Worm (Caenorhabditis elegans) whole organism, young adult: Measurements from ENCODE around the gene nlp-28.

Experiments used
- F23B12.7 ChIP-seq: sonication (generic microtip); optimal IDR thresholded peaks from 2 replicates; lab custom pipeline; 2017; ENCODE audit warnings: missing genetic modification characterization, mild to moderate bottlenecking, missing compliant biosample characterization, antibody characterized with exemption, moderate library complexity; ENCODE audit not compliant: insufficient read depth
- F57A8.1 ChIP-seq: fragments of 200-800 bp; sonication (Bioruptor generic); optimal IDR thresholded peaks from 2 replicates; lab custom pipeline; 2018; ENCODE audit warnings: mild to moderate bottlenecking, missing genetic modification characterization, moderate library complexity, missing compliant biosample characterization
- ceh-58 ChIP-seq: fragments of 200-800 bp; sonication (Bioruptor generic); IDR thresholded peaks from 2 replicates; pipeline ENCODE4 v1.3.6; 2022; ENCODE audit warnings: missing genetic modification characterization, missing compliant biosample characterization
- efl-1 ChIP-seq: fragments of 150-350 bp; optimal IDR thresholded peaks from 2 replicates; lab custom pipeline; 2014; ENCODE audit warnings: missing biosample characterization, missing genetic modification reagents, missing genetic modification characterization
- egl-18 ChIP-seq: fragments of 200-800 bp; sonication (Bioruptor generic); IDR thresholded peaks from 2 replicates; pipeline ENCODE4 v1.3.6; 2022; ENCODE audit warnings: missing genetic modification reagents, missing genetic modification characterization, missing compliant biosample characterization
- him-1 ChIP-seq: sonication (generic microtip); optimal IDR thresholded peaks from 2 replicates; lab custom pipeline; 2016; ENCODE audit warnings: missing genotype, missing genetic modification reagents, missing genetic modification characterization, missing compliant biosample characterization
- nhr-90 ChIP-seq: sonication (generic microtip); optimal IDR thresholded peaks from 2 replicates; lab custom pipeline; 2016; ENCODE audit warnings: missing genotype, mild to moderate bottlenecking, missing genetic modification characterization, missing compliant biosample characterization
- unc-62 ChIP-seq: fragments of 150-350 bp; optimal IDR thresholded peaks from 2 replicates; lab custom pipeline; 2014; ENCODE audit warnings: missing biosample characterization, missing genetic modification reagents, missing genetic modification characterization
- ztf-3 ChIP-seq: fragments of 200-800 bp; sonication (Bioruptor generic); optimal IDR thresholded peaks from 2 replicates; lab custom pipeline; 2018; ENCODE audit warnings: mild to moderate bottlenecking, missing genetic modification characterization, missing compliant biosample characterization

- no peak for TF ChIP-seq ztf-3
- TF ChIP-seq him-1 (tag; lab: Kevin White, UChicago) = no peak
- TF ChIP-seq efl-1 (GFP tag; lab: Kevin White, UChicago) = no peak
- no peak for TF ChIP-seq unc-62 (GFP tag; lab: Kevin White, UChicago)
- no peak for TF ChIP-seq F57A8.1 (GFP tag; lab: Kevin White, UChicago)
- no peak for TF ChIP-seq nhr-90 (tag; lab: Kevin White, UChicago)
- TF ChIP-seq ceh-58 (GFP tag; lab: Robert Waterston, UW) = no peak
- TF ChIP-seq egl-18 (GFP tag; lab: Robert Waterston, UW) = no peak
- no peak for TF ChIP-seq F23B12.7 (tag; lab: Kevin White, UChicago)
Measured at ce11 chrV:3979053-3979452, 8.6 kb upstream of the nlp-28 start, which contains the start of gene nlp-34.
